Fruit fly (Drosophila melanogaster) whole organism, embryonic: ENCODE measurements around the gene Hr96.
A peak's percentile ranks its signal among the peaks of the same experiment; 100 is the strongest.

Experiments used
- ATbp ChIP-seq: fragments of 200-800 bp; sonication (Bioruptor generic); optimal IDR thresholded peaks from 2 replicates; lab custom pipeline; 2017; ENCODE audit warnings: missing biosample characterization, mild to moderate bottlenecking, missing genetic modification characterization, missing genetic modification reagents
- Abd-B ChIP-seq: fragments of 200-800 bp; sonication (Bioruptor generic); optimal IDR thresholded peaks from 2 replicates; lab custom pipeline; 2018; ENCODE audit warnings: missing biosample characterization, mild to moderate bottlenecking, missing genetic modification characterization, moderate library complexity
- Adf1 ChIP-seq: fragments of 200-800 bp; sonication (Bioruptor generic); IDR thresholded peaks from 2 replicates; pipeline ENCODE4 v1.3.6; 2022; ENCODE audit warnings: missing biosample characterization, missing genetic modification characterization
- BEAF-32 ChIP-seq: fragments of 200-800 bp; sonication (Bioruptor generic); optimal IDR thresholded peaks from 3 replicates; lab custom pipeline; 2017; ENCODE audit warnings: missing biosample characterization, missing genetic modification characterization, mild to moderate bottlenecking, moderate library complexity, missing genetic modification reagents
- CG11560 ChIP-seq: fragments of 200-800 bp; sonication (Bioruptor generic); IDR thresholded peaks from 3 replicates; pipeline ENCODE4 v1.3.6; 2022; ENCODE audit warnings: missing biosample characterization, missing genetic modification characterization
- CG11723 ChIP-seq: fragments of 200-800 bp; sonication (Bioruptor generic); optimal IDR thresholded peaks from 2 replicates; lab custom pipeline; 2017; ENCODE audit warnings: missing biosample characterization, mild to moderate bottlenecking, missing genetic modification characterization
- CG12769 ChIP-seq: fragments of 200-800 bp; sonication (Bioruptor generic); optimal IDR thresholded peaks from 2 replicates; lab custom pipeline; 2019; ENCODE audit warnings: missing biosample characterization, mild to moderate bottlenecking, missing genetic modification characterization, moderate library complexity
- CG13424 ChIP-seq: fragments of 200-800 bp; sonication (Bioruptor generic); optimal IDR thresholded peaks from 2 replicates; lab custom pipeline; 2019; ENCODE audit warnings: missing biosample characterization, mild to moderate bottlenecking, missing genetic modification characterization, moderate library complexity
- CG15479 ChIP-seq: fragments of 200-800 bp; sonication (Bioruptor generic); optimal IDR thresholded peaks from 3 replicates; lab custom pipeline; 2019; ENCODE audit warnings: missing biosample characterization, mild to moderate bottlenecking, missing genetic modification characterization, moderate library complexity
- CG15601 ChIP-seq: fragments of 200-800 bp; sonication (Bioruptor generic); optimal IDR thresholded peaks from 3 replicates; lab custom pipeline; 2019; ENCODE audit warnings: missing biosample characterization, mild to moderate bottlenecking, missing genetic modification characterization, moderate library complexity
- CG1647 ChIP-seq: fragments of 200-800 bp; sonication (Bioruptor generic); optimal IDR thresholded peaks from 3 replicates; lab custom pipeline; 2016; ENCODE audit warnings: missing biosample characterization, missing genetic modification characterization
- CG17328 ChIP-seq: fragments of 200-800 bp; sonication (Bioruptor generic); IDR thresholded peaks from 2 replicates; pipeline ENCODE4 v1.3.6; 2022; ENCODE audit warnings: missing biosample characterization, missing genetic modification characterization
- CG17385 ChIP-seq: fragments of 200-800 bp; sonication (Bioruptor generic); optimal IDR thresholded peaks from 3 replicates; lab custom pipeline; 2018; ENCODE audit warnings: missing biosample characterization, mild to moderate bottlenecking, missing genetic modification characterization
- CG18599 ChIP-seq: fragments of 200-800 bp; sonication (Bioruptor generic); optimal IDR thresholded peaks from 3 replicates; lab custom pipeline; 2017; ENCODE audit warnings: missing biosample characterization, missing genetic modification characterization, mild to moderate bottlenecking, moderate library complexity, missing genetic modification reagents
- CG31224 ChIP-seq: fragments of 200-800 bp; sonication (Bioruptor generic); IDR thresholded peaks from 2 replicates; pipeline ENCODE4 v1.3.6; 2022; ENCODE audit warnings: missing biosample characterization, missing genetic modification characterization
- CG31441 ChIP-seq: fragments of 200-800 bp; sonication (Bioruptor generic); IDR thresholded peaks from 2 replicates; pipeline ENCODE4 v1.3.6; 2022; ENCODE audit warnings: missing biosample characterization, missing genetic modification characterization
- CG3838 ChIP-seq: fragments of 200-800 bp; sonication (Bioruptor generic); optimal IDR thresholded peaks from 3 replicates; lab custom pipeline; 2016; ENCODE audit warnings: missing biosample characterization, missing genetic modification characterization
- CG4282 ChIP-seq: fragments of 200-800 bp; sonication (Bioruptor generic); optimal IDR thresholded peaks from 2 replicates; lab custom pipeline; 2016; ENCODE audit warnings: missing biosample characterization, missing genetic modification characterization
- CG6654 ChIP-seq: fragments of 200-800 bp; sonication (Bioruptor generic); optimal IDR thresholded peaks from 2 replicates; lab custom pipeline; 2017; ENCODE audit warnings: missing biosample characterization, mild to moderate bottlenecking, missing genetic modification characterization
- CG6765 ChIP-seq: fragments of 200-800 bp; sonication (Bioruptor generic); optimal IDR thresholded peaks from 3 replicates; lab custom pipeline; 2017; ENCODE audit warnings: missing biosample characterization, mild to moderate bottlenecking, missing genetic modification characterization
- CG7556 ChIP-seq: fragments of 200-800 bp; sonication (Bioruptor generic); optimal IDR thresholded peaks from 2 replicates; lab custom pipeline; 2017; ENCODE audit warnings: missing biosample characterization, mild to moderate bottlenecking, missing genetic modification characterization
- CG7839 ChIP-seq: fragments of 200-800 bp; sonication (Bioruptor generic); optimal IDR thresholded peaks from 3 replicates; lab custom pipeline; 2018; ENCODE audit warnings: missing biosample characterization, mild to moderate bottlenecking, missing genetic modification characterization, moderate library complexity
- CG8765 ChIP-seq: fragments of 200-800 bp; sonication (Bioruptor generic); IDR thresholded peaks from 2 replicates; pipeline ENCODE4 v1.3.6; 2022; ENCODE audit warnings: missing biosample characterization, missing genetic modification characterization
- CrebB ChIP-seq: fragments of 200-800 bp; sonication (Bioruptor generic); optimal IDR thresholded peaks from 3 replicates; lab custom pipeline; 2018; ENCODE audit warnings: missing biosample characterization, mild to moderate bottlenecking, missing genetic modification characterization
- Dbx ChIP-seq: fragments of 200-800 bp; sonication (Bioruptor generic); IDR thresholded peaks from 3 replicates; pipeline ENCODE4 v1.3.6; 2022; ENCODE audit warnings: missing biosample characterization, missing genetic modification characterization
- Dll ChIP-seq: fragments of 200-800 bp; sonication (Bioruptor generic); IDR thresholded peaks from 4 replicates; pipeline ENCODE4 v1.3.6; 2022; ENCODE audit warnings: missing biosample characterization, missing genetic modification characterization; ENCODE audit not compliant: partially characterized antibody
- Dref ChIP-seq: fragments of 200-800 bp; sonication (Bioruptor generic); IDR thresholded peaks from 2 replicates; pipeline ENCODE4 v1.3.6; 2022; ENCODE audit warnings: missing biosample characterization, missing genetic modification characterization
- H2.0 ChIP-seq: fragments of 200-800 bp; sonication (Bioruptor generic); IDR thresholded peaks from 2 replicates; pipeline ENCODE4 v1.3.6; 2022; ENCODE audit warnings: missing biosample characterization, missing genetic modification characterization
- HLH4C ChIP-seq: fragments of 200-800 bp; sonication (Bioruptor generic); IDR thresholded peaks from 3 replicates; pipeline ENCODE4 v1.3.6; 2022; ENCODE audit warnings: missing biosample characterization, missing genetic modification characterization; ENCODE audit not compliant: partially characterized antibody
- Mrtf ChIP-seq: fragments of 200-800 bp; sonication (Bioruptor generic); IDR thresholded peaks from 3 replicates; pipeline ENCODE4 v1.3.6; 2022; ENCODE audit warnings: missing biosample characterization, missing genetic modification characterization
- Nf-YA ChIP-seq: fragments of 200-800 bp; sonication (Bioruptor generic); IDR thresholded peaks from 2 replicates; pipeline ENCODE4 v1.3.6; 2022; ENCODE audit warnings: missing biosample characterization, missing genetic modification characterization
- Nf-YB ChIP-seq: fragments of 200-800 bp; sonication (Bioruptor generic); optimal IDR thresholded peaks from 3 replicates; lab custom pipeline; 2019; ENCODE audit warnings: missing biosample characterization, mild to moderate bottlenecking, missing genetic modification characterization, moderate library complexity
- Six4 ChIP-seq: fragments of 200-800 bp; sonication (Bioruptor generic); optimal IDR thresholded peaks from 2 replicates; lab custom pipeline; 2016; ENCODE audit warnings: missing biosample characterization, missing genetic modification characterization
- Vsx1 ChIP-seq: fragments of 200-800 bp; sonication (Bioruptor generic); optimal IDR thresholded peaks from 2 replicates; lab custom pipeline; 2017; ENCODE audit warnings: missing biosample characterization, mild to moderate bottlenecking, missing genetic modification characterization, missing genetic modification reagents
- corto ChIP-seq: fragments of 200-800 bp; sonication (Bioruptor generic); optimal IDR thresholded peaks from 2 replicates; lab custom pipeline; 2016; ENCODE audit warnings: missing biosample characterization, mild to moderate bottlenecking, missing genetic modification characterization, moderate library complexity
- crp ChIP-seq, 2 experiments: fragments of 200-800 bp; sonication (Bioruptor generic); optimal IDR thresholded peaks; 2 replicates in 1 of 2; 3 replicates in 1 of 2; lab custom pipeline; 2017; ENCODE audit warnings: missing biosample characterization in 2 of 2, missing genetic modification characterization in 2 of 2, mild to moderate bottlenecking in 1 of 2, moderate library complexity in 1 of 2
- dmrt11E ChIP-seq: fragments of 200-800 bp; sonication (Bioruptor generic); optimal IDR thresholded peaks from 3 replicates; lab custom pipeline; 2018; ENCODE audit warnings: missing biosample characterization, mild to moderate bottlenecking, missing genetic modification characterization, moderate library complexity
- eve ChIP-seq, 2 experiments: fragments of >200 bp; optimal IDR thresholded peaks; 2 replicates each; lab custom pipeline; 2017; ENCODE audit warnings: missing biosample characterization in 2 of 2, missing genetic modification characterization in 2 of 2
- gem ChIP-seq: fragments of 200-800 bp; sonication (Bioruptor generic); optimal IDR thresholded peaks from 2 replicates; lab custom pipeline; 2019; ENCODE audit warnings: missing biosample characterization, mild to moderate bottlenecking, missing genetic modification characterization, moderate library complexity
- grn ChIP-seq: fragments of 200-800 bp; sonication (Bioruptor generic); optimal IDR thresholded peaks from 3 replicates; lab custom pipeline; 2017; ENCODE audit warnings: missing biosample characterization, missing genetic modification characterization
- gsb ChIP-seq: fragments of 200-800 bp; sonication (Bioruptor generic); IDR thresholded peaks from 2 replicates; pipeline ENCODE4 v1.3.6; 2022; ENCODE audit warnings: missing biosample characterization, missing genetic modification characterization
- ham ChIP-seq: fragments of 200-800 bp; sonication (Bioruptor generic); IDR thresholded peaks from 2 replicates; pipeline ENCODE4 v1.3.6; 2022; ENCODE audit warnings: missing biosample characterization, missing genetic modification characterization
- inv ChIP-seq: fragments of 200-800 bp; sonication (Bioruptor generic); IDR thresholded peaks from 2 replicates; pipeline ENCODE4 v1.3.6; 2022; ENCODE audit warnings: missing biosample characterization, missing genetic modification characterization; ENCODE audit not compliant: partially characterized antibody
- klu ChIP-seq: fragments of 200-800 bp; sonication (Bioruptor generic); IDR thresholded peaks from 2 replicates; pipeline ENCODE4 v1.3.6; 2022; ENCODE audit warnings: missing biosample characterization, missing genetic modification characterization
- lmd ChIP-seq: fragments of 200-800 bp; sonication (Bioruptor generic); IDR thresholded peaks from 2 replicates; pipeline ENCODE4 v1.3.6; 2022; ENCODE audit warnings: missing biosample characterization, missing genetic modification characterization
- mam ChIP-seq: fragments of 200-800 bp; sonication (Bioruptor generic); optimal IDR thresholded peaks from 3 replicates; lab custom pipeline; 2016; ENCODE audit warnings: missing biosample characterization, missing genetic modification characterization
- row ChIP-seq: fragments of 200-800 bp; sonication (Bioruptor generic); IDR thresholded peaks from 3 replicates; pipeline ENCODE4 v1.3.6; 2022; ENCODE audit warnings: missing biosample characterization, missing genetic modification characterization
- tgo ChIP-seq: fragments of 200-800 bp; sonication (Bioruptor generic); IDR thresholded peaks from 3 replicates; pipeline ENCODE4 v1.3.6; 2022; ENCODE audit warnings: missing biosample characterization, missing genetic modification characterization
- trem ChIP-seq: fragments of 200-800 bp; optimal IDR thresholded peaks from 3 replicates; lab custom pipeline; 2019; ENCODE audit warnings: missing biosample characterization, mild to moderate bottlenecking, missing genetic modification characterization, moderate library complexity
- unpg ChIP-seq: fragments of 200-800 bp; sonication (Bioruptor generic); optimal IDR thresholded peaks from 3 replicates; lab custom pipeline; 2018; ENCODE audit warnings: missing biosample characterization, mild to moderate bottlenecking, missing genetic modification characterization, moderate library complexity
- vfl ChIP-seq: fragments of 200-800 bp; sonication (Bioruptor generic); optimal IDR thresholded peaks from 2 replicates; lab custom pipeline; 2016; ENCODE audit warnings: missing biosample characterization, missing genetic modification characterization

The Hr96 gene

dm6 chr3R:25069569-25069968, 44.5 kb downstream of the Hr96 start, which contains the start of the genes Stt3B and CG11839 (continued):
- no peak for TF ChIP-seq ham (GFP tag; lab: Robert Waterston, UW)
- no peak for TF ChIP-seq CG7839 (tag; lab: Kevin White, UChicago)
- peak; percentile 80 for TF ChIP-seq Dbx (GFP tag; lab: Robert Waterston, UW)
- no peak; the same call in 1 of the 2 replicates for TF ChIP-seq H2.0 (GFP tag; lab: Robert Waterston, UW)
- TF ChIP-seq CG15479 (GFP tag; lab: Kevin White, UChicago): no peak
- TF ChIP-seq CG18599 (GFP tag; lab: Kevin White, UChicago): no peak
- peak; percentile 66 for TF ChIP-seq Nf-YA
- TF ChIP-seq vfl (GFP tag; lab: Kevin White, UChicago): peak; percentile 77
- TF ChIP-seq CG17385 (GFP tag; lab: Kevin White, UChicago): no peak
- no peak for TF ChIP-seq CG8765
- no peak for TF ChIP-seq eve (GFP tag; optimal IDR thresholded peaks at IDR 0.05; lab: Kevin White, UChicago)
- peak; percentile 89 for TF ChIP-seq Dref
- peak; percentile 74 for TF ChIP-seq Six4 (GFP tag; lab: Kevin White, UChicago)
- TF ChIP-seq mam: peak; percentile 86
- TF ChIP-seq trem (tag; lab: Kevin White, UChicago): peak; percentile 100
- no peak for TF ChIP-seq Adf1 (GFP tag; lab: Robert Waterston, UW)
- no peak; the same call in 1 of the 3 replicates for TF ChIP-seq tgo (GFP tag; lab: Robert Waterston, UW)
- peak; percentile 37 for TF ChIP-seq Nf-YB (GFP tag; lab: Kevin White, UChicago)
- no peak for TF ChIP-seq CG12769
- no peak for TF ChIP-seq klu (GFP tag; lab: Robert Waterston, UW)
- TF ChIP-seq dmrt11E: peak; percentile 53
- peak; percentile 56; the same call in 1 of the 2 replicates for TF ChIP-seq CG17328 (GFP tag; lab: Robert Waterston, UW)
- TF ChIP-seq ATbp (GFP tag; lab: Kevin White, UChicago): no peak
- TF ChIP-seq CG1647 (GFP tag; lab: Kevin White, UChicago): peak; percentile 76
- no peak for TF ChIP-seq Vsx1
- TF ChIP-seq row (GFP tag; lab: Robert Waterston, UW): peak; percentile 95
- TF ChIP-seq CG6765 (GFP tag; lab: Kevin White, UChicago): peak; percentile 4
- TF ChIP-seq CG7556 (GFP tag; lab: Kevin White, UChicago): no peak
- peak; percentile 67 for TF ChIP-seq CG4282
- TF ChIP-seq CrebB (tag; lab: Kevin White, UChicago): peak; percentile 3
- TF ChIP-seq CG11723: no peak
- peak; percentile 77 for TF ChIP-seq CG13424 (tag; lab: Kevin White, UChicago)
- TF ChIP-seq BEAF-32 (GFP tag; lab: Kevin White, UChicago): peak; percentile 97
- no peak for TF ChIP-seq CG31441
- TF ChIP-seq gem: no peak
- TF ChIP-seq corto (GFP tag; lab: Kevin White, UChicago): no peak
- no peak for TF ChIP-seq CG31224 (GFP tag; lab: Robert Waterston, UW)
- TF ChIP-seq CG6654 (GFP tag; lab: Kevin White, UChicago): no peak
- peak; percentile 97 for TF ChIP-seq Dll
- no peak; the same call in 1 of the 2 replicates for TF ChIP-seq lmd
- no peak for TF ChIP-seq grn (GFP tag; lab: Kevin White, UChicago)
- no peak for TF ChIP-seq CG3838
- TF ChIP-seq crp (GFP tag; optimal IDR thresholded peaks at IDR 0.05; lab: Kevin White, UChicago): peak in 1 of 2 experiments; percentile 43
- 0 out of 3 replicates have a peak, but pooled peaks have one; percentile 13 for TF ChIP-seq Mrtf (GFP tag; lab: Robert Waterston, UW)
- peak; percentile 72 for TF ChIP-seq CG15601 (tag; lab: Kevin White, UChicago)
- no peak for TF ChIP-seq CG11560
- TF ChIP-seq HLH4C (GFP tag; lab: Robert Waterston, UW): peak; percentile 83
- TF ChIP-seq unpg (GFP tag; lab: Kevin White, UChicago): no peak
- no peak for TF ChIP-seq Abd-B
- TF ChIP-seq inv: peak; percentile 89
- TF ChIP-seq gsb (GFP tag; lab: Robert Waterston, UW): no peak
